Worm (Caenorhabditis elegans): ENCODE data around the gene dmd-8.

The dmd-8 gene

ce11 chrV:346005-346404 is 9.8 kb upstream of the dmd-8 start:
- peak in 1 of 2 experiments; percentile 74 for TF ChIP-seq unc-62 (GFP tag; optimal IDR thresholded peaks at IDR 0.05 in 1 of 2)
- TF ChIP-seq unc-62 (tag; optimal IDR thresholded peaks at IDR 0.05), result no peak
- peak; percentile 70 for TF ChIP-seq aha-1 (tag)
- no peak for TF ChIP-seq ztf-11 (tag; optimal IDR thresholded peaks at IDR 0.05)
- TF ChIP-seq ama-1 (optimal IDR thresholded peaks at IDR 0.05), result no peak
- no peak for TF ChIP-seq ZK546.5 (tag; optimal IDR thresholded peaks at IDR 0.05)
- no peak for TF ChIP-seq sdz-12 (GFP tag; optimal IDR thresholded peaks at IDR 0.05)
- TF ChIP-seq nhr-76 (tag; optimal IDR thresholded peaks at IDR 0.05), result no peak
- no peak for TF ChIP-seq hmg-1.1 (GFP tag; IDR thresholded peaks at IDR 0.05)
- TF ChIP-seq tra-1 (GFP tag; IDR thresholded peaks at IDR 0.05), result no peak
- TF ChIP-seq nhr-42 (GFP tag; IDR thresholded peaks at IDR 0.05), result no peak

ce11 chrV:343546-343945 is 7.3 kb upstream of the dmd-8 start:
- TF ChIP-seq mxl-2 (GFP tag; conservative IDR thresholded peaks at IDR 0.05) (no peak), spr-1 (tag; optimal IDR thresholded peaks at IDR 0.05) (no peak), unc-62 (GFP tag; optimal IDR thresholded peaks at IDR 0.05 in 1 of 2) (peak in 1 of 2 experiments; percentile 92), unc-62 (tag; optimal IDR thresholded peaks at IDR 0.05) (no peak), jun-1 (tag; optimal IDR thresholded peaks at IDR 0.05) (no peak)

ce11 chrV:343128-343527 is 6.9 kb upstream of the dmd-8 start, which contains the start of gene wago-10:
Gene wago-10 (plus strand): TSS chrV:343428.
- TF ChIP-seq ctbp-1 (GFP tag; IDR thresholded peaks at IDR 0.05), result no peak
- TF ChIP-seq nhr-48 (tag; optimal IDR thresholded peaks at IDR 0.05), result no peak
- TF ChIP-seq saeg-2 (GFP tag; IDR thresholded peaks at IDR 0.05), result no peak
- TF ChIP-seq cey-2 (tag; optimal IDR thresholded peaks at IDR 0.05; ENCODE audit: borderline replicate concordance, insufficient read depth), result no peak
- TF ChIP-seq ztf-7 (tag; optimal IDR thresholded peaks at IDR 0.05), result no peak
- TF ChIP-seq Y105C5A.15 (GFP tag; IDR thresholded peaks at IDR 0.05), result no peak
- no peak for TF ChIP-seq Y75B8A.6 (GFP tag; IDR thresholded peaks at IDR 0.05)
- no peak for TF ChIP-seq nhr-76 (tag; optimal IDR thresholded peaks at IDR 0.05)
- no peak for TF ChIP-seq ceh-32 (tag; optimal IDR thresholded peaks at IDR 0.05; ENCODE audit: poor library complexity)
- no peak for TF ChIP-seq dmd-6 (GFP tag; IDR thresholded peaks at IDR 0.05)
- no peak for TF ChIP-seq lin-13 (GFP tag; optimal IDR thresholded peaks at IDR 0.05)
- no peak for TF ChIP-seq dmd-8 (GFP tag; IDR thresholded peaks at IDR 0.05)
- TF ChIP-seq ztf-11 (tag; optimal IDR thresholded peaks at IDR 0.05), result no peak
- no peak for TF ChIP-seq dve-1 (tag; optimal IDR thresholded peaks at IDR 0.05; ENCODE audit: insufficient read depth)
- no peak for TF ChIP-seq zfp-3 (GFP tag; conservative IDR thresholded peaks at IDR 0.05)
- no peak for TF ChIP-seq nhr-111 (GFP tag; optimal IDR thresholded peaks at IDR 0.05)
- no peak for TF ChIP-seq ceh-44 (GFP tag; IDR thresholded peaks at IDR 0.05)
- no peak for TF ChIP-seq Y5F2A.4 (GFP tag; optimal IDR thresholded peaks at IDR 0.05)
- TF ChIP-seq mdl-1 (tag; optimal IDR thresholded peaks at IDR 0.05), result no peak

ce11 chrV:342346-342745 is 6.1 kb upstream of the dmd-8 start:
- TF ChIP-seq madf-5 (GFP tag; IDR thresholded peaks at IDR 0.05) (no peak), set-16 (GFP tag; IDR thresholded peaks at IDR 0.05) (peak; percentile 62; the same call in 1 of the 2 replicates), lsy-2 (tag; optimal IDR thresholded peaks at IDR 0.05) (no peak), gei-8 (GFP tag; optimal IDR thresholded peaks at IDR 0.05) (no peak), spr-1 (tag; optimal IDR thresholded peaks at IDR 0.05) (no peak), dmd-6 (GFP tag; IDR thresholded peaks at IDR 0.05) (0 out of 2 replicates have a peak, but pooled peaks have one; percentile 18), zfp-2 (tag; optimal IDR thresholded peaks at IDR 0.05) (no peak), lin-29 (GFP tag; IDR thresholded peaks at IDR 0.05) (no peak), dpl-1 (GFP tag; optimal IDR thresholded peaks at IDR 0.05) (no peak), ctbp-1 (GFP tag; IDR thresholded peaks at IDR 0.05) (no peak)

Measured in whole organism, L4 larva.